Worm (Caenorhabditis elegans) whole organism, young adult: ENCODE data around the gene rec-8.

ENCODE experiments used
- K12H6.12 ChIP-seq: fragments of 200-800 bp; sonication (Bioruptor generic); optimal IDR thresholded peaks from 2 replicates; lab custom pipeline; 2018; ENCODE audit warnings: mild to moderate bottlenecking, missing genetic modification characterization, missing compliant biosample characterization
- efl-1 ChIP-seq: fragments of 150-350 bp; optimal IDR thresholded peaks from 2 replicates; lab custom pipeline; 2014; ENCODE audit warnings: missing biosample characterization, missing genetic modification reagents, missing genetic modification characterization
- gei-17 ChIP-seq: fragments of 200-800 bp; sonication (Bioruptor generic); optimal IDR thresholded peaks from 2 replicates; lab custom pipeline; 2018; ENCODE audit warnings: mild to moderate bottlenecking, missing genetic modification characterization, missing compliant biosample characterization
- pha-4 ChIP-seq: fragments of 150-350 bp; sonication (generic microtip); optimal IDR thresholded peaks from 2 replicates; lab custom pipeline; 2014; ENCODE audit warnings: missing biosample characterization, missing genetic modification reagents, missing genetic modification characterization
- rcor-1 ChIP-seq: fragments of 200-800 bp; sonication (Bioruptor generic); IDR thresholded peaks from 2 replicates; pipeline ENCODE4 v1.3.6; 2022; ENCODE audit warnings: missing genetic modification reagents, missing genetic modification characterization, missing compliant biosample characterization
- ztf-3 ChIP-seq: fragments of 200-800 bp; sonication (Bioruptor generic); optimal IDR thresholded peaks from 2 replicates; lab custom pipeline; 2018; ENCODE audit warnings: mild to moderate bottlenecking, missing genetic modification characterization, missing compliant biosample characterization

ce11 chrIV:13380506-13380905, 27.5 kb upstream of the rec-8 start:
- TF ChIP-seq K12H6.12 (no peak), efl-1 (GFP tag; lab: Kevin White, UChicago) (no peak), gei-17 (GFP tag; lab: Kevin White, UChicago) (no peak), pha-4 (tag; lab: Kevin White, UChicago) (no peak), rcor-1 (GFP tag; lab: Robert Waterston, UW) (no peak), ztf-3 (no peak)
